Worm (Caenorhabditis elegans): Measurements from ENCODE around the gene F19B10.6.

The F19B10.6 gene

DNA sequence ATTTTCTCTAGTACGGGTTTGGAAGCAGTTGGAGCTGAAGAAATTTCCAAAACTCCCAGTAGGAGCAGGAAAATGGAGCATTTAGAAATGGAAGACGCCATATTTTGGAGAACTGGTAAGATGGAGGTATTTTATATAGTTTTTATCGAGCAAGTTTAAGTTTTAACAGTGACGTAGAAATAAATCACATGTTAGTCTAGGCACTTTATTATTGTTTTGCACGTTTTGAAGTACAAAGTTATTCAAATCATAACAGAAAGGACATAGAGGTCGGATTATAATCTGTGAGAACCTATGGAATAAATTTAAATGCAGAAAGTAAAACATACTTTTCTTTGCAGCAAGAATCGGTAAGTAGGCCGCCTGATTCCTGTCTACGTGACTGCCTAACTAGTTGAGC is at the start of gene F19B10.6:
F19B10.6 (minus strand) TSS at position 101 of the 400 bp plus-strand sequence.
- no peak for TF ChIP-seq elt-3 (tag; optimal IDR thresholded peaks at IDR 0.05)
- no peak for TF ChIP-seq jun-1 (tag; optimal IDR thresholded peaks at IDR 0.05)
- TF ChIP-seq unc-130 (tag; optimal IDR thresholded peaks at IDR 0.05) = no peak
- no peak for TF ChIP-seq blmp-1 (tag; optimal IDR thresholded peaks at IDR 0.05)
- no peak for TF ChIP-seq ztf-11 (tag; optimal IDR thresholded peaks at IDR 0.05)
- TF ChIP-seq pax-3 (tag; optimal IDR thresholded peaks at IDR 0.05) = no peak
- TF ChIP-seq pqm-1 (tag; optimal IDR thresholded peaks at IDR 0.05) = no peak
- TF ChIP-seq pag-3 (tag; optimal IDR thresholded peaks at IDR 0.05; ENCODE audit: borderline replicate concordance, insufficient read depth) = no peak
- no peak for TF ChIP-seq ceh-8 (GFP tag; optimal IDR thresholded peaks at IDR 0.05)
- no peak for TF ChIP-seq zip-4 (GFP tag; optimal IDR thresholded peaks at IDR 0.05)

DNA sequence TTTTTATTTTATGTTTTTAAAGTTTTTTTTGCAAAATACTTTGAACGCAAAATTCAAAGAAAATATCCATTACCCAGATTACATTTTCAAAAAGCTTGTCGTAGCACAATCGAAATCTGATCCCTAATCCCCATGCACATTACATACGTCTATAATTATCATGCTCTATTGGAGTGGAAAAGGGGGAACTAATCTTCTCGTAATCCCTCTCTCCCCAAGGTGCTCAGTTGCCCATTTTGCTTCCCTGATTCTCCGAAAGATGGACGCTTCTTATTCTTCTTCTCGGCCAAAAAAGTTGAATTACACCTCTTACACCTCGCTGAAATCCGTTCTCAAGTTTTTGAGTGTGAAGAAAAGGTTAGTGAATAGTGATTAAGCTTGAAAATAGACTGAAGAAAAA is 47.4 kb upstream of the F19B10.6 start, which contains the start of gene fbxc-53:
fbxc-53 (plus strand) TSS at position 245 of the 400 bp plus-strand sequence.
- no peak for TF ChIP-seq unc-30 (tag; optimal IDR thresholded peaks at IDR 0.05)
- peak; percentile 77 for TF ChIP-seq dsc-1 (tag; optimal IDR thresholded peaks at IDR 0.05)
- TF ChIP-seq ztf-4 (tag; optimal IDR thresholded peaks at IDR 0.05) = no peak
- peak; percentile 45 for TF ChIP-seq fkh-8 (tag; optimal IDR thresholded peaks at IDR 0.05)
- no peak for TF ChIP-seq nhr-20 (tag; optimal IDR thresholded peaks at IDR 0.05)

DNA sequence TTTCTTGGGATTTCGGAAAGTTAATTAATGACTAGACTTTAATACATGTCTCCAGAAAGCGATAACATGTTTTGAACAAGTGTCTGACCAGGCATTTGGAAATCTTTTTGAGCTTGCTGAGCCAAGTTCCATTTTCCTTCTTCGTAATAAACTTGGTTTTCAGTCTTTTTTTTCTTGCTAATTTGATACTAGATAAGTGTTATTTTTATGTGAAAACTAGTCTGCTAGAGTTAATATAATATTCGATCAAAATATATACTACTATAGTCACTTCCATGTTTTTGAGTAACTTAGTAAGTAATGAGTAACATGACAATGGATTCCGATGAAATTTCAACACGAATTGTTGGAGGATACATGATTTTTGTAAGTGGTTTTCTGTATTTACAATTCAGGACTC is 45.6 kb upstream of the F19B10.6 start, which contains the start of gene srx-110:
srx-110 (plus strand) TSS at position 301 of the 400 bp plus-strand sequence.
- no peak for TF ChIP-seq unc-130 (tag; optimal IDR thresholded peaks at IDR 0.05)
- TF ChIP-seq C16A3.4 (tag; optimal IDR thresholded peaks at IDR 0.05) = no peak
- no peak for TF ChIP-seq mdl-1 (tag; optimal IDR thresholded peaks at IDR 0.05)
- no peak for TF ChIP-seq unc-62 (GFP tag; optimal IDR thresholded peaks at IDR 0.05)
- TF ChIP-seq nhr-71 (tag; optimal IDR thresholded peaks at IDR 0.05) = no peak

DNA sequence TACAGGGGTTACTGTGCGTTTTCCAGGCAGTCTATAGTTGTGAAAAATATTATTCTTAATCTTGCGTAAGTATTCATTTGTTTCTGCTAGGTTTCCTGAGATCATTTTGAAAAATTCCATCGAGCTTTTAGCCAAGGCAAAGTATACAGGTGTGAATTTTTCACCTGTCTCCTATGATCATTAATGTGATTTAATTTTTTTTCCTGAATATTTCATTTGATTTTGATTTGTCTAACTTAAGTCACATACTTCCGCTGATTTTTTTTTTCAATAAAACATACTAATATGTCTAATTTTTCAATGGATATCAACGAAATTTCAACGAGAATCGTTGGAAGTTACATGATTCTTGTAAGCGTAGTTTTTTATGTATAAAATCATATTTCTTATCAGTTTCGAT is 41.6 kb upstream of the F19B10.6 start, which contains the start of gene srx-108:
srx-108 (plus strand) TSS at position 301 of the 400 bp plus-strand sequence.
- TF ChIP-seq nhr-90 (tag; optimal IDR thresholded peaks at IDR 0.05; ENCODE audit: poor library complexity) (no peak), alr-1 (tag; optimal IDR thresholded peaks at IDR 0.05; ENCODE audit: borderline replicate concordance) (no peak), dpl-1 (GFP tag; optimal IDR thresholded peaks at IDR 0.05) (no peak), grh-1 (GFP tag; IDR thresholded peaks at IDR 0.05) (no peak), dsc-1 (tag; optimal IDR thresholded peaks at IDR 0.05) (no peak), efl-1 (optimal IDR thresholded peaks at IDR 0.05) (no peak), efl-1 (GFP tag; optimal IDR thresholded peaks at IDR 0.05 in 1 of 2) (peak in 1 of 2 experiments; percentile 54)

DNA sequence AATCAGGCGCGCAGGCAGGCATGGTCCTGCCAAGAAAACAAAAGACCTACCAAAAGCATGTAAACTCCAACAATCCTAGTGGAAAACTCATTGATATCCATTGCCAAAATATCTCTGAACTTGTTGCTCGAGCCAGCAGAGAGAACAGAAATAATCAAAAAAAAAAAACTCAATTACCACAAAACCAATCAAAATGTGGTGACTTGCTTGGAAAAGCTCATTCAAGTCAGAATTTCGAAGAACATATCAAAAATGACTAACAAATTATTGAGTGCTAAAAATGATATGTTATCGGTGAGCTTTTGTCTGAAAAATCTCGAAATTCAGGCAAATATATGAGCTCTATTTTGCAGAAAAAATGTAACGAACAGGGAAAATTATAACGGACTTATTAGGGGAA is 37.6 kb upstream of the F19B10.6 start, which contains the start of gene srx-105:
srx-105 (minus strand) TSS at position 101 of the 400 bp plus-strand sequence.
- TF ChIP-seq fkh-10 (GFP tag; optimal IDR thresholded peaks at IDR 0.05) = no peak
- TF ChIP-seq skn-1 (tag; optimal IDR thresholded peaks at IDR 0.05) = no peak
- TF ChIP-seq lin-13 (GFP tag; optimal IDR thresholded peaks at IDR 0.05) = no peak
- TF ChIP-seq nhr-28 (tag; optimal IDR thresholded peaks at IDR 0.05) = no peak
- no peak for TF ChIP-seq nhr-237 (tag; optimal IDR thresholded peaks at IDR 0.05)
- TF ChIP-seq F16B12.6 (tag; optimal IDR thresholded peaks at IDR 0.05) = no peak
- TF ChIP-seq blmp-1 (tag; optimal IDR thresholded peaks at IDR 0.05) = no peak
- no peak for TF ChIP-seq mep-1 (tag; optimal IDR thresholded peaks at IDR 0.05)
- TF ChIP-seq zag-1 (tag; optimal IDR thresholded peaks at IDR 0.05) = no peak
- no peak for TF ChIP-seq elt-2 (tag; optimal IDR thresholded peaks at IDR 0.05)
- TF ChIP-seq pax-3 (tag; optimal IDR thresholded peaks at IDR 0.05) = no peak
- TF ChIP-seq ama-1 (optimal IDR thresholded peaks at IDR 0.05) = no peak
- TF ChIP-seq sptf-1 (tag; optimal IDR thresholded peaks at IDR 0.05) = no peak
- no peak for TF ChIP-seq hlh-4 (tag; optimal IDR thresholded peaks at IDR 0.05)
- no peak for TF ChIP-seq fkh-8 (tag; optimal IDR thresholded peaks at IDR 0.05)
- no peak for TF ChIP-seq nhr-19 (GFP tag; conservative IDR thresholded peaks at IDR 0.05)
- TF ChIP-seq lin-39 (tag; optimal IDR thresholded peaks at IDR 0.05) = no peak
- no peak for TF ChIP-seq unc-86 (tag; optimal IDR thresholded peaks at IDR 0.05)
- no peak for TF ChIP-seq vab-15 (tag; optimal IDR thresholded peaks at IDR 0.05)
